Fruit fly (Drosophila melanogaster): ENCODE measurements around the gene CG11470.

Gene CG11470

DNA sequence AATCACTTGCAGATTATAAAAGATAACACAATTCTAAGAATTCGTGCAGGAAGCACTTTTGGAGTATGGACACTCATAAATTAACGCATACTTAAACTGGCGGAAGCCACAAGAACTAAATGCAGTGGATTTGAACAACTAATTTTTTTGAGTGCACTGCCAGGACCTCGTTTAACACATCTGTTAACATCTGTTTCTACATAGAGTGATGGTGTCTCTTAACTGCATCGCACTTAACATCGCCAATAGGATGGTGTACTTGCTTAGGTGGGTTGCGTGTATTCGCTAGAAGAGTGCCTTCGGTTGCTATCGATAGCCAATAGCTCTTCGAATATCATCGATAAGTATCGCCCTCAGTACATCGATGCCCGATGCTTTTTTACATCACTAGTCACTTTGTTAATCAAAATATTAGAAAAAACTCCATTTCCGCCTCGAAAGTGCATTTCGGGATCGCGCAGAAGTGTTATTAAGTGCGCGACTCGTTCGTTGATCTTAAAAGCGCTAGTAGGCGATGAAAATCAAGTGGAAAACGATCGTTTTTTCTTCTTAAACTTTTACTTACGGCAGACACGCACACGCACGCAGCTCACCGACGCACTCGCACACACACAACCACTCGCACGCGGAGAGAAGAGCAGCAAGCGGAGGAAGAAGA, 2.0 kb upstream of the CG11470 start, which contains the start of gene alph (continued):
- TF ChIP-seq dac (GFP tag; optimal IDR thresholded peaks at IDR 0.05) = peak; percentile 11
- no peak for TF ChIP-seq CG1621 (tag; optimal IDR thresholded peaks at IDR 0.05)
- TF ChIP-seq Smox (GFP tag; optimal IDR thresholded peaks at IDR 0.05) = peak; percentile 45
- peak; percentile 54 for TF ChIP-seq acj6 (GFP tag; optimal IDR thresholded peaks at IDR 0.05)
- TF ChIP-seq Hr38 (GFP tag; optimal IDR thresholded peaks at IDR 0.05) = no peak
- peak; percentile 45 for TF ChIP-seq Hr39 (GFP tag; optimal IDR thresholded peaks at IDR 0.05)
- TF ChIP-seq svp (GFP tag) = peak; percentile 82
- TF ChIP-seq CG6792 (GFP tag; optimal IDR thresholded peaks at IDR 0.05) = no peak
- TF ChIP-seq CG6276 (GFP tag; optimal IDR thresholded peaks at IDR 0.05) = no peak
- TF ChIP-seq CG8319 (GFP tag; optimal IDR thresholded peaks at IDR 0.05) = no peak
- TF ChIP-seq CG16779 (tag; optimal IDR thresholded peaks at IDR 0.05) = no peak
- peak; percentile 26 for TF ChIP-seq Eip75B (GFP tag; optimal IDR thresholded peaks at IDR 0.05)
- 0 out of 3 replicates have a peak, but pooled peaks have one; percentile 30 for TF ChIP-seq CG6163 (GFP tag; IDR thresholded peaks at IDR 0.05)
- peak; percentile 39 for TF ChIP-seq net (GFP tag; optimal IDR thresholded peaks at IDR 0.05)
- TF ChIP-seq Sox15 (GFP tag; optimal IDR thresholded peaks at IDR 0.05) = no peak
- TF ChIP-seq CG32006 (GFP tag; optimal IDR thresholded peaks at IDR 0.05) = peak; percentile 25
- TF ChIP-seq CG8632 (GFP tag; optimal IDR thresholded peaks at IDR 0.05) = no peak
- peak; percentile 8 for TF ChIP-seq dsx (GFP tag; optimal IDR thresholded peaks at IDR 0.05; ENCODE audit: poor library complexity, severe bottlenecking)
- peak; percentile 25 for TF ChIP-seq CG34406 (GFP tag; optimal IDR thresholded peaks at IDR 0.05)
- TF ChIP-seq CG3919 (GFP tag; optimal IDR thresholded peaks at IDR 0.05) = peak; percentile 45

DNA sequence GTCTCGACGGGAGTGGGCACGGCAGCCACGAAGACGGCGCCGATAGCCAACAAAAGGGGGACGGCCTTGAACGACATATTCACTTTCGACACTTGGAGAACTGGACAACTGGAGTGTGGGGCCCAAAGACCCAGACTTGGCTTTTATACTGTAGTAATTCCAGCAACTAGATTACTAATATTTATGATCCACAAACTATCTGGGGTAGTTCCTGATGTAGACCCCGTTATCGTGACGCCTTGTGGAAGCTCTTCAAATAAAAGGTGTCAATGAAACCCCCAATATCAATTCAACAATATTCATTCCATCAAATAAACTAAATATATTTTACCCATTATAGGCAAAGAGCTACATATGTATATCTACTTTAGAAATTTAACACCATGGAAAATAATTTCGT, 1.2 kb upstream of the CG11470 start, which contains the start of gene CG31041:
TSS of gene CG31041 (minus strand) at position 101 of the 400 bp plus-strand sequence.
- TF ChIP-seq CG11902 (GFP tag; optimal IDR thresholded peaks at IDR 0.05) = no peak
- no peak for TF ChIP-seq Smox (GFP tag; optimal IDR thresholded peaks at IDR 0.05)
- no peak for TF ChIP-seq CG16779 (tag; optimal IDR thresholded peaks at IDR 0.05)
- TF ChIP-seq Sox15 (GFP tag; optimal IDR thresholded peaks at IDR 0.05) = no peak
- no peak for TF ChIP-seq topi (GFP tag; optimal IDR thresholded peaks at IDR 0.05)
- TF ChIP-seq Eip93F (GFP tag; optimal IDR thresholded peaks at IDR 0.05) = no peak
- TF ChIP-seq CG10631 (GFP tag; optimal IDR thresholded peaks at IDR 0.05) = no peak
- no peak for TF ChIP-seq CG3032 (tag; optimal IDR thresholded peaks at IDR 0.05)
- TF ChIP-seq CG6163 (GFP tag; IDR thresholded peaks at IDR 0.05) = no peak
- no peak for TF ChIP-seq CG9139 (GFP tag; optimal IDR thresholded peaks at IDR 0.05)

DNA sequence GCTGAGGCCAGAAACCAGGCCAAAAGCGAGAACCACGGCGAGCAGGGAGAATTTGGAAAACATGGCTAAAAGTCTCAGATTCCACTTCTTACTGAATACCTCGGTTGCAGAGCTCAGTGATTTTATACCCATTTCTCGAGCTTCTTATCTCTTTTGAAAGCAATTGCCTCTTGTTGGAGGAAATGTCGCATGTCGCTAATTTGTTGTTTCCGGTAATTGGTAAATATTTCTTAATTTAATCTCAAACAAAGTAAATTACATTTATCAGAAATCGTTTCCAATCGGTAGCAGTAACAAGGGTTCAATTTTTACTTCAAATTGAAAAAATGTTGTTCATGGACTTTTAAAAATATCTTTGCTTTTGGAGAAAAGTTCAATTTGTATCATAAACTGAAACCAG, 1.6 kb downstream of the CG11470 start, which contains the start of gene CG7567:
TSS of gene CG7567 (minus strand) at position 101 of the 400 bp plus-strand sequence.
- TF ChIP-seq Blimp-1 (GFP tag; optimal IDR thresholded peaks at IDR 0.05) (no peak), svp (GFP tag) (peak; percentile 62)

DNA sequence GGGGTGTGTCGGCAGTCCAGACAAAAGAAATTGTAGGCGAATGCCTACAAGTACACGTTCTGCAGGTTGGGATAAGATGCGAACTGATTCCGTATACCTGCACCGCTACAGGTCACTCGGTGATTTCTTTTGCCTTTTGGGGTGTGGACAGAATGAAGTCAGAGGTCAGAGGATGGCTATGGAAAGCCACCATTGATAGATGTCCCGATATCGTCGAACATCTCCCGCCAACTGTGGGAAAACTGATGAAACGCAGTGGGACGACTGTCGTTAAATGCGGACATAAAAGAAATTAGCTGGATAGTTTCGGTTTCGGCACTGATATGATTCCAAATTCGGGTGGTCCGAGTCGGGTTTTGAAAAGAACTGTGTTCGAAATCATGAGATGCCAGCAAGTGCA, 2.8 kb downstream of the CG11470 start:
- TF ChIP-seq fkh (GFP tag; optimal IDR thresholded peaks at IDR 0.05) = no peak
- TF ChIP-seq Blimp-1 (GFP tag; optimal IDR thresholded peaks at IDR 0.05) = no peak
- TF ChIP-seq CG6792 (GFP tag; optimal IDR thresholded peaks at IDR 0.05) = no peak
- no peak for TF ChIP-seq topi (GFP tag; optimal IDR thresholded peaks at IDR 0.05)
- no peak for TF ChIP-seq eg (GFP tag; IDR thresholded peaks at IDR 0.05)
- TF ChIP-seq vri (GFP tag; optimal IDR thresholded peaks at IDR 0.05) = no peak
- TF ChIP-seq Smox (GFP tag; optimal IDR thresholded peaks at IDR 0.05) = no peak
- no peak for TF ChIP-seq fd59A (GFP tag; optimal IDR thresholded peaks at IDR 0.05)
- no peak for TF ChIP-seq net (GFP tag; optimal IDR thresholded peaks at IDR 0.05)
- no peak for TF ChIP-seq CG3032 (tag; optimal IDR thresholded peaks at IDR 0.05)
- no peak for TF ChIP-seq dac (GFP tag; optimal IDR thresholded peaks at IDR 0.05)
- TF ChIP-seq CG6163 (GFP tag; IDR thresholded peaks at IDR 0.05) = no peak
- no peak for TF ChIP-seq CG6276 (GFP tag; optimal IDR thresholded peaks at IDR 0.05)
- no peak for TF ChIP-seq salr (GFP tag; optimal IDR thresholded peaks at IDR 0.05)
- no peak for TF ChIP-seq CG11902 (GFP tag; optimal IDR thresholded peaks at IDR 0.05)
